Worm (Caenorhabditis elegans): Measurements from ENCODE around the gene rabx-5.

ce11 chrIII:10638339-10639021 lies 33.3 kb downstream of the rabx-5 start, which contains the start of gene Y39A1A.27:
- TF ChIP-seq hmg-11 (tag; optimal IDR thresholded peaks at IDR 0.05) (no peak), jun-1 (tag; optimal IDR thresholded peaks at IDR 0.05) (no peak)

All from whole organism, L3 larva.